Worm (Caenorhabditis elegans) whole organism, late embryonic: ENCODE measurements around the gene Y38F2AR.10.
A peak's percentile ranks its signal among the peaks of the same experiment; 100 is the strongest.

Source experiments
- ahr-1 ChIP-seq: sonication (generic microtip); optimal IDR thresholded peaks from 2 replicates; lab custom pipeline; 2016; ENCODE audit warnings: missing genetic modification characterization, missing compliant biosample characterization
- ama-1 ChIP-seq: fragments of 150-350 bp; optimal IDR thresholded peaks from 2 replicates; lab custom pipeline; 2014
- ceh-14 ChIP-seq: sonication (generic microtip); optimal IDR thresholded peaks from 2 replicates; lab custom pipeline; 2016; ENCODE audit warnings: missing genotype, missing genetic modification characterization, missing compliant biosample characterization
- ceh-19 ChIP-seq: fragments of 200-800 bp; sonication (Bioruptor generic); optimal IDR thresholded peaks from 2 replicates; lab custom pipeline; 2018; ENCODE audit warnings: mild to moderate bottlenecking, missing genetic modification characterization, missing compliant biosample characterization
- ceh-45 ChIP-seq: fragments of 200-800 bp; sonication (Bioruptor generic); IDR thresholded peaks from 2 replicates; pipeline ENCODE4 v1.3.6; 2022; ENCODE audit warnings: missing genetic modification reagents, missing genetic modification characterization, missing compliant biosample characterization
- ceh-48 ChIP-seq: sonication (generic microtip); optimal IDR thresholded peaks from 2 replicates; lab custom pipeline; 2016; ENCODE audit warnings: missing genetic modification characterization, inconsistent platforms, missing compliant biosample characterization
- ceh-6 ChIP-seq: fragments of 200-800 bp; sonication (Bioruptor generic); optimal IDR thresholded peaks from 2 replicates; lab custom pipeline; 2018; ENCODE audit warnings: mild to moderate bottlenecking, missing genetic modification characterization, missing compliant biosample characterization
- ceh-9 ChIP-seq: sonication (generic microtip); optimal IDR thresholded peaks from 2 replicates; lab custom pipeline; 2016; ENCODE audit warnings: mild to moderate bottlenecking, missing genetic modification characterization, inconsistent platforms, missing compliant biosample characterization
- che-1 ChIP-seq: sonication (generic microtip); optimal IDR thresholded peaks from 2 replicates; lab custom pipeline; 2016; ENCODE audit warnings: mild to moderate bottlenecking, missing genetic modification characterization, missing compliant biosample characterization
- dmd-4 ChIP-seq: sonication (generic microtip); optimal IDR thresholded peaks from 2 replicates; lab custom pipeline; 2016; ENCODE audit warnings: borderline replicate concordance, missing genetic modification characterization, missing compliant biosample characterization
- dve-1 ChIP-seq: sonication (generic microtip); optimal IDR thresholded peaks from 2 replicates; lab custom pipeline; 2017; ENCODE audit warnings: antibody characterized with exemption, mild to moderate bottlenecking, missing genetic modification characterization, missing compliant biosample characterization
- elt-4 ChIP-seq: sonication (generic microtip); optimal IDR thresholded peaks from 2 replicates; lab custom pipeline; 2016; ENCODE audit warnings: missing genetic modification characterization, missing compliant biosample characterization
- ets-4 ChIP-seq: sonication (generic microtip); optimal IDR thresholded peaks from 2 replicates; lab custom pipeline; 2016; ENCODE audit warnings: missing genetic modification characterization, missing compliant biosample characterization
- fax-1 ChIP-seq: sonication (generic microtip); optimal IDR thresholded peaks from 2 replicates; lab custom pipeline; 2016; ENCODE audit warnings: missing genotype, missing genetic modification characterization, missing compliant biosample characterization
- fkh-10 ChIP-seq: fragments of 150-350 bp; optimal IDR thresholded peaks from 2 replicates; lab custom pipeline; 2014; ENCODE audit warnings: missing biosample characterization, missing genetic modification reagents, missing genetic modification characterization
- fkh-6 ChIP-seq: sonication (generic microtip); optimal IDR thresholded peaks from 2 replicates; lab custom pipeline; 2016; ENCODE audit warnings: missing genetic modification characterization, missing compliant biosample characterization
- hlh-15 ChIP-seq: sonication (generic microtip); optimal IDR thresholded peaks from 2 replicates; lab custom pipeline; 2016; ENCODE audit warnings: missing genetic modification characterization, missing compliant biosample characterization
- hlh-30 ChIP-seq: sonication (generic microtip); optimal IDR thresholded peaks from 2 replicates; lab custom pipeline; 2017; ENCODE audit warnings: antibody characterized with exemption, missing genetic modification characterization, missing compliant biosample characterization; ENCODE audit not compliant: insufficient read depth
- lin-11 ChIP-seq: fragments of 200-800 bp; sonication (Bioruptor generic); optimal IDR thresholded peaks from 2 replicates; lab custom pipeline; 2018; ENCODE audit warnings: mild to moderate bottlenecking, missing genetic modification characterization, missing compliant biosample characterization
- madf-2 ChIP-seq: sonication (generic microtip); optimal IDR thresholded peaks from 2 replicates; lab custom pipeline; 2017; ENCODE audit warnings: missing genetic modification characterization, missing compliant biosample characterization
- nfya-1 ChIP-seq: sonication (generic microtip); optimal IDR thresholded peaks from 2 replicates; lab custom pipeline; 2017; ENCODE audit warnings: missing genetic modification characterization, mild to moderate bottlenecking, missing compliant biosample characterization, antibody characterized with exemption, moderate library complexity
- nhr-232 ChIP-seq: sonication (generic microtip); optimal IDR thresholded peaks from 2 replicates; lab custom pipeline; 2016; ENCODE audit warnings: missing genetic modification characterization, missing compliant biosample characterization
- npax-4 ChIP-seq: sonication (generic microtip); optimal IDR thresholded peaks from 2 replicates; lab custom pipeline; 2016; ENCODE audit warnings: missing genetic modification characterization, missing compliant biosample characterization
- pat-9 ChIP-seq: fragments of 200-800 bp; sonication (Bioruptor generic); optimal IDR thresholded peaks from 2 replicates; lab custom pipeline; 2018; ENCODE audit warnings: mild to moderate bottlenecking, missing genetic modification characterization, moderate library complexity, missing compliant biosample characterization
- pros-1 ChIP-seq: fragments of 150-350 bp; optimal IDR thresholded peaks from 2 replicates; lab custom pipeline; 2014; ENCODE audit warnings: missing biosample characterization, missing genetic modification reagents, missing genetic modification characterization
- ref-2 ChIP-seq: sonication (generic microtip); optimal IDR thresholded peaks from 2 replicates; lab custom pipeline; 2016; ENCODE audit warnings: missing genetic modification characterization, missing compliant biosample characterization
- sox-4 ChIP-seq: sonication (generic microtip); optimal IDR thresholded peaks from 2 replicates; lab custom pipeline; 2017; ENCODE audit warnings: mild to moderate bottlenecking, missing genetic modification characterization, inconsistent platforms, missing compliant biosample characterization
- syd-9 ChIP-seq: sonication (generic microtip); optimal IDR thresholded peaks from 2 replicates; lab custom pipeline; 2016; ENCODE audit warnings: mild to moderate bottlenecking, missing genetic modification characterization, moderate library complexity, missing compliant biosample characterization
- unc-42 ChIP-seq: sonication (generic microtip); optimal IDR thresholded peaks from 2 replicates; lab custom pipeline; 2016; ENCODE audit warnings: missing genotype, missing genetic modification characterization, missing compliant biosample characterization
- unc-55 ChIP-seq: sonication (generic microtip); optimal IDR thresholded peaks from 2 replicates; lab custom pipeline; 2017; ENCODE audit warnings: missing biosample characterization, missing genetic modification reagents, missing genetic modification characterization
- unc-86 ChIP-seq: sonication (generic microtip); optimal IDR thresholded peaks from 2 replicates; lab custom pipeline; 2016; ENCODE audit warnings: missing genetic modification characterization, missing compliant biosample characterization
- zip-5 ChIP-seq: sonication (generic microtip); optimal IDR thresholded peaks from 2 replicates; lab custom pipeline; 2016; ENCODE audit warnings: missing genetic modification characterization, missing compliant biosample characterization

Gene Y38F2AR.10

DNA sequence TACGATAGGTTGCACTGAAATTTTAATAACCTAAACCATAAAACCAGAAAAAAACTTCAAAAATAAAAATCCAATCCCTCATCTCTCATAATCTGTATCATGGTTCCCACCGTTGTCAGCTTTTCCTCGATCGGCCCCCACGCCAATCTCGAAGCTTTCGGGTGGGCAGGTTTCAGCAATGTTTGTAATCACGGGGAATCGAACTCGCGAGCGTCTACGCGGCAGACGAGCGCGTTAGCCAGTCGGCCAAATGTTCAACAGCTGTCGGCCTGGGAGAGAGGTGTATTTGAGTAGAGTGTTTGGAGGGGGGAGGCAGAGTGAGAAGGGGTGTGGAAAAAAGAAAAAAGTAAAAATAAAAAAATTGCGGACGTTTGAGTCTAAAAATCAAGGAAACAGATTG is 9.1 kb upstream of the Y38F2AR.10 start (continued):
- peak; percentile 86 for TF ChIP-seq ceh-6
- TF ChIP-seq che-1, result peak; percentile 81
- TF ChIP-seq fkh-6 (tag; lab: Kevin White, UChicago), result peak; percentile 85
- TF ChIP-seq ceh-45 (GFP tag; lab: Robert Waterston, UW), result peak; percentile 80; the same call in 1 of the 2 replicates
- peak; percentile 1 for TF ChIP-seq ceh-9
- peak; percentile 88 for TF ChIP-seq syd-9 (tag; lab: Kevin White, UChicago)
- peak; percentile 80 for TF ChIP-seq dmd-4 (tag; lab: Kevin White, UChicago)
- TF ChIP-seq nhr-232 (tag; lab: Kevin White, UChicago), result peak; percentile 75
- peak; percentile 91 for TF ChIP-seq ref-2
- TF ChIP-seq lin-11, result peak; percentile 73
- TF ChIP-seq ahr-1 (tag; lab: Kevin White, UChicago), result peak; percentile 67
- peak; percentile 68 for TF ChIP-seq unc-42 (tag; lab: Kevin White, UChicago)
- TF ChIP-seq ama-1, result no peak
- peak; percentile 89 for TF ChIP-seq ceh-14 (tag; lab: Kevin White, UChicago)
- peak; percentile 81 for TF ChIP-seq fax-1 (tag; lab: Kevin White, UChicago)
- peak; percentile 85 for TF ChIP-seq nfya-1 (tag; lab: Kevin White, UChicago)
- TF ChIP-seq fkh-10, result peak; percentile 65
- peak; percentile 89 for TF ChIP-seq dve-1
- peak; percentile 43 for TF ChIP-seq ets-4 (tag; lab: Kevin White, UChicago)
- peak; percentile 72 for TF ChIP-seq hlh-15 (tag; lab: Kevin White, UChicago)
- TF ChIP-seq unc-86, result peak; percentile 87

DNA sequence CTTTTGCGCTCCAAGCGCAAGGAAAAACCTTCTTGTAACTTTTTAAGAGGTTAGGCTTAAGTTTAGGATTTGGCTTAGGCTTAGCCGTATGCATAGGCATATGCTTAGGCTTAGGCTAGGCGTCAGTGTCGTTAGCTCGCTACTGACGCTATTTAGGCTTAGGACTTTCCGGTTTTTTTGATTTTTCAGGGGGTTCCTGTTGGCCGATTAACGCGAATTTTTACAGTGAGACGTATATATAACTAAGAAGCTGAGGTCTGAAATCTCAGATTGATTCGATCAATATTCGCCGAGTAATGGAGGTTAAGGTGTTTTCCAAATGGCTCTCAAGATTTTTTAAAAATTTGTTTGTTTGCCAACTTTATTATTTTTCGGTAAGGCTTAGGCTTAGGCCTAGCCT is 8.4 kb upstream of the Y38F2AR.10 start:
- TF ChIP-seq pat-9 (tag; lab: Kevin White, UChicago) (no peak), lin-11 (no peak), zip-5 (no peak), sox-4 (no peak), che-1 (no peak), pros-1 (tag; lab: Kevin White, UChicago) (no peak)
- TF ChIP-seq, all 69 proteins: peak for 0

DNA sequence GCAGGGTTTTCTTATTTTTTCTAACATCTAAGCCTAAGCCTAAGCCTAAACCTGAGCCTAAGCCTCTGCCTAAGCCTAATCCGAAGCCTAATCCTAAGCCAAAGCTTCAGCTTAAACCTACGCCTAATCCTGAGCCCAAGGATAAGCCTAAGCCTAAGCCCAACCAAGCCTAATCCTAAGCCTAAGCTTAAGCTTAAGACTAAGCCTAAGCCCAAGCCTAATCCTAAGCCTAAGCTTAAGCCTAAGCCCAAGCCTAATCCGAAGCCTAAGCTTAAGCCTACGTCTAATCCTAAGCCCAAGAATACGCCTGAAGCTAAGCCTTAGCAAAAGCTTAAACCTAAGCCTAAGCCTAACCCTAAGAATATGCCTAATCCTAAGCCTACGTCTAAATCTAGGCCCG is 4.1 kb upstream of the Y38F2AR.10 start:
- TF ChIP-seq dve-1 (peak; percentile 100), ceh-19 (GFP tag; lab: Kevin White, UChicago) (no peak), hlh-30 (tag; lab: Kevin White, UChicago) (no peak), hlh-15 (tag; lab: Kevin White, UChicago) (no peak), npax-4 (tag; lab: Kevin White, UChicago) (no peak)
- TF ChIP-seq, all 69 proteins: peak for 1

DNA sequence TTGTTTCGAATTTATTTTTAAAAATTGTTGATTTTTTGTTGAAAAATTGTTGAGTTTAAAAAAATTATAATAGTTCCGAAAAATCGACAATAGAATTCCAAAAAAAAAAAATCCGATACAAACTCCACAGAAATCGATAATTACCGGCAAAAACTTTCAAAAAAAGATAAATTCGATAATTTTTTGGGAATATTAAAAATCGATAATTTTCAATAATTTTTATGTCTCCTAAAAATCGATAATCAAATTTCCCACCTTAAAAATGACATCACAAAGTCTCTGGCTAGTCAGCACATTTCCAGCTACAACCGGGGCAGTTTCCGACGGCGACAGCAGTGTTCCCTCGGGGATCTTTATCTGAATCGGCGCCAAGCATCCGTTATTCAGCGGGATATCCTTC is 1.3 kb upstream of the Y38F2AR.10 start:
- TF ChIP-seq madf-2 (tag; lab: Kevin White, UChicago) (no peak), ceh-48 (tag; lab: Kevin White, UChicago) (peak; percentile 2)

DNA sequence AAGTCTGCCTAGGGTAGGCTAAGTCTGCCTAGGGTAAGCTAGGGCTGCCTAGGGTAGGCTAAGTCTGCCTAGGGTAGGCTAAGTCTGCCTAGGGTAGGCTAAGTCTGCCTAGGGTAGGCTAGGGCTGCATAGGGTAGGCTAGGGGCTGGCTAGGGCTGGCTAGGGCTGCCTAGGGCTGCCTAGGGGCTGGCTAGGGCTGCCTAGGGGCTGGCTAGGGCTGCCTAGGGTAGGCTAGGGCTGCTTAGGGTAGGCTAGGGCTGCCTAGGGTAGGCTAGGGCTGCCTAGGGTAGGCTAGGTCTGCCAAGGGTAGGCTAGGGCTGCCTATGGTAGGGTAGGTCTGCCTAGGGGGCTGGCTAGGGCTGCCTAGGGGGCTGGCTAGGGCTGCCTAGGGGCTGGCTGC is 1.0 kb downstream of the Y38F2AR.10 start:
- no peak for TF ChIP-seq unc-55
- TF ChIP-seq ceh-45 (GFP tag; lab: Robert Waterston, UW), result 0 out of 2 replicates have a peak, but pooled peaks have one; percentile 31
- TF ChIP-seq elt-4 (tag; lab: Kevin White, UChicago), result peak; percentile 21

DNA sequence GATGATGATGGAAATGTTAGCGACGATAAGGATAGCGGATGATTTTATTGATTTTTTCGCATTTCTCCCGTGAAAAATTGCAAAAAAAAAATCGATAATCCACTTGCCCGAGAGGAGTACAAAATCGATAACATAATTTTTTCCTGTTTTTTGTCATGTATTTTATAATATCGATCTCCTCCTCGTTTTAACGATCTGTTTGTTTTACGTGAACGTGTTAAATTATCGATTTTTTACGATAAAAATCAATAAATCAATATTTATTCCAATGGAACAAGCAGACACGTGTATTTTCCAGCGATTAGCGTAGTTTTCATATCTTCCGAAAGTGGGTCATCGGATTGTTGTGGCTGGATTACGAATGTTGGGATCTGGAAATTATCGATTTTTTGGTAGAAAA is 3.3 kb downstream of the Y38F2AR.10 start:
- TF ChIP-seq ceh-6, result no peak
- peak; percentile 41 for TF ChIP-seq ceh-48 (tag; lab: Kevin White, UChicago)
- TF ChIP-seq ceh-9, result no peak
